Worm (Caenorhabditis elegans): Measurements from ENCODE around the gene C09H10.4.

Gene C09H10.4

ce11 chrII:11097154-11097887 is 2.6 kb upstream of the C09H10.4 start, which contains the start of the genes rpl-36.A and nuo-1:
Gene rpl-36.A, minus strand, starts transcription at chrII:11097204.
Gene nuo-1, plus strand, starts transcription at chrII:11097837.
- peak; percentile 79 for TF ChIP-seq xbp-1 (tag; optimal IDR thresholded peaks at IDR 0.05)
- TF ChIP-seq ceh-82 (tag; optimal IDR thresholded peaks at IDR 0.05) = peak; percentile 58 to 92 (median 76)
- TF ChIP-seq ztf-11 (tag; optimal IDR thresholded peaks at IDR 0.05) = peak in 1 of 2 experiments; percentile 25
- peak; percentile 77 for TF ChIP-seq fkh-8 (tag; optimal IDR thresholded peaks at IDR 0.05)
- no peak for TF ChIP-seq ets-5 (GFP tag; IDR thresholded peaks at IDR 0.05)
- TF ChIP-seq fkh-10 (GFP tag; optimal IDR thresholded peaks at IDR 0.05) = peak; percentile 25
- peak; percentile 55 for TF ChIP-seq dsc-1 (tag; optimal IDR thresholded peaks at IDR 0.05)
- peak; percentile 88 to 91 for TF ChIP-seq efl-1 (optimal IDR thresholded peaks at IDR 0.05)
- peak; percentile 82 to 98 for TF ChIP-seq efl-1 (GFP tag; optimal IDR thresholded peaks at IDR 0.05 in 1 of 2)
- TF ChIP-seq fkh-4 (tag; optimal IDR thresholded peaks at IDR 0.05; ENCODE audit: borderline replicate concordance) = no peak
- no peak for TF ChIP-seq sox-4 (tag; optimal IDR thresholded peaks at IDR 0.05)
- peak; percentile 13 for TF ChIP-seq lin-39 (tag; optimal IDR thresholded peaks at IDR 0.05)
- TF ChIP-seq C16A3.4 (tag; optimal IDR thresholded peaks at IDR 0.05) = peak; percentile 96
- peak; percentile 84 for TF ChIP-seq skn-1 (tag; optimal IDR thresholded peaks at IDR 0.05)
- no peak for TF ChIP-seq egl-13 (tag; optimal IDR thresholded peaks at IDR 0.05)
- TF ChIP-seq unc-86 (tag; optimal IDR thresholded peaks at IDR 0.05) = peak; percentile 69
- TF ChIP-seq blmp-1 (tag; optimal IDR thresholded peaks at IDR 0.05) = peak; percentile 97
- TF ChIP-seq rnt-1 (tag; optimal IDR thresholded peaks at IDR 0.05) = peak; percentile 84
- TF ChIP-seq nhr-237 (tag; optimal IDR thresholded peaks at IDR 0.05) = peak; percentile 56
- TF ChIP-seq hpl-2 (GFP tag; optimal IDR thresholded peaks at IDR 0.05) = peak; percentile 55
- peak; percentile 29 for TF ChIP-seq vab-15 (tag; optimal IDR thresholded peaks at IDR 0.05)
- TF ChIP-seq lin-13 (GFP tag; optimal IDR thresholded peaks at IDR 0.05) = peak; percentile 79
- TF ChIP-seq F16B12.6 (tag; optimal IDR thresholded peaks at IDR 0.05) = peak; percentile 62
- no peak for TF ChIP-seq ceh-90 (tag; optimal IDR thresholded peaks at IDR 0.05)
- peak; percentile 91 for TF ChIP-seq snu-23 (GFP tag; optimal IDR thresholded peaks at IDR 0.05)
- peak; percentile 76 for TF ChIP-seq nhr-77 (tag; optimal IDR thresholded peaks at IDR 0.05)
- TF ChIP-seq ztf-4 (tag; optimal IDR thresholded peaks at IDR 0.05) = peak; percentile 3
- TF ChIP-seq isw-1 (GFP tag; IDR thresholded peaks at IDR 0.05) = peak; percentile 85
- TF ChIP-seq snpc-4 (tag; optimal IDR thresholded peaks at IDR 0.05) = peak; percentile 61
- TF ChIP-seq dpl-1 (GFP tag; optimal IDR thresholded peaks at IDR 0.05) = peak; percentile 80 to 86 (median 84)
- TF ChIP-seq irx-1 (tag; optimal IDR thresholded peaks at IDR 0.05) = peak; percentile 51
- peak; percentile 73 for TF ChIP-seq fos-1 (tag; optimal IDR thresholded peaks at IDR 0.05)
- peak; percentile 85 for TF ChIP-seq nhr-20 (tag; optimal IDR thresholded peaks at IDR 0.05)
- peak; percentile 88 to 93 for TF ChIP-seq lin-35 (GFP tag; optimal IDR thresholded peaks at IDR 0.05)
- peak; percentile 85 for TF ChIP-seq nhr-47 (tag; optimal IDR thresholded peaks at IDR 0.05)
- TF ChIP-seq mep-1 (tag; optimal IDR thresholded peaks at IDR 0.05) = peak; percentile 89
- TF ChIP-seq lsy-2 (tag; optimal IDR thresholded peaks at IDR 0.05) = peak; percentile 98 to 99
- no peak for TF ChIP-seq tlp-1 (tag; optimal IDR thresholded peaks at IDR 0.05)
- TF ChIP-seq lir-3 (tag; optimal IDR thresholded peaks at IDR 0.05; ENCODE audit: poor library complexity) = peak; percentile 51
- TF ChIP-seq mef-2 (tag; optimal IDR thresholded peaks at IDR 0.05) = peak; percentile 15
- TF ChIP-seq pax-3 (tag; optimal IDR thresholded peaks at IDR 0.05) = no peak
- TF ChIP-seq zip-4 (GFP tag; optimal IDR thresholded peaks at IDR 0.05) = no peak
- peak; percentile 85 for TF ChIP-seq lin-15B (tag; optimal IDR thresholded peaks at IDR 0.05)
- TF ChIP-seq sptf-1 (tag; optimal IDR thresholded peaks at IDR 0.05) = no peak
- TF ChIP-seq lin-14 (GFP tag; optimal IDR thresholded peaks at IDR 0.05) = peak; percentile 88
- TF ChIP-seq C04F5.9 (tag; optimal IDR thresholded peaks at IDR 0.05) = peak; percentile 38
- no peak for TF ChIP-seq ama-1 (optimal IDR thresholded peaks at IDR 0.05)
- TF ChIP-seq jun-1 (tag; optimal IDR thresholded peaks at IDR 0.05) = peak; percentile 69
- no peak for TF ChIP-seq nhr-28 (tag; optimal IDR thresholded peaks at IDR 0.05)
- TF ChIP-seq ces-1 (GFP tag; optimal IDR thresholded peaks at IDR 0.05) = no peak
- TF ChIP-seq unc-130 (tag; optimal IDR thresholded peaks at IDR 0.05) = peak; percentile 94
- peak in 3 of 6 experiments; percentile 3 to 83 (median 41) for TF ChIP-seq elt-3 (tag; optimal IDR thresholded peaks at IDR 0.05)
- TF ChIP-seq grh-1 (GFP tag; IDR thresholded peaks at IDR 0.05) = peak; percentile 58

Measured in whole organism, L1 larva.